Fruit fly (Drosophila melanogaster) whole organism, prepupa: Measurements from ENCODE around the gene Scgalpha.

Source experiments
- CG10631 ChIP-seq: fragments of 200-800 bp; sonication (Bioruptor generic); optimal IDR thresholded peaks from 2 replicates; lab custom pipeline; 2016; ENCODE audit warnings: missing biosample characterization, missing genetic modification characterization
- CG6792 ChIP-seq: fragments of 200-800 bp; sonication (Bioruptor generic); optimal IDR thresholded peaks from 3 replicates; lab custom pipeline; 2016; ENCODE audit warnings: missing biosample characterization, missing genetic modification characterization
- CG6808 ChIP-seq: fragments of 200-800 bp; sonication (Bioruptor generic); optimal IDR thresholded peaks from 3 replicates; lab custom pipeline; 2017; ENCODE audit warnings: missing biosample characterization, missing genetic modification characterization, mild to moderate bottlenecking, moderate library complexity, missing genetic modification reagents
- Eip75B ChIP-seq: fragments of 200-800 bp; sonication (Bioruptor generic); optimal IDR thresholded peaks from 3 replicates; lab custom pipeline; 2016; ENCODE audit warnings: missing biosample characterization, missing genetic modification characterization
- Eip78C ChIP-seq: fragments of 200-800 bp; sonication (Bioruptor generic); peaks from one replicate; lab custom pipeline; 2016; ENCODE audit warnings: missing biosample characterization, missing genetic modification characterization
- Ets21C ChIP-seq: fragments of 200-800 bp; sonication (Bioruptor generic); optimal IDR thresholded peaks from 3 replicates; lab custom pipeline; 2016; ENCODE audit warnings: missing biosample characterization, missing genetic modification characterization
- Ets96B ChIP-seq: fragments of 200-800 bp; optimal IDR thresholded peaks from 2 replicates; lab custom pipeline; 2019; ENCODE audit warnings: missing biosample characterization, mild to moderate bottlenecking, missing genetic modification characterization, moderate library complexity
- Hr39 ChIP-seq: fragments of 200-800 bp; sonication (Bioruptor generic); optimal IDR thresholded peaks from 2 replicates; lab custom pipeline; 2016; ENCODE audit warnings: missing biosample characterization, missing genetic modification characterization
- Sox102F ChIP-seq: fragments of 200-800 bp; sonication (Bioruptor generic); optimal IDR thresholded peaks from 2 replicates; lab custom pipeline; 2016; ENCODE audit warnings: missing biosample characterization, mild to moderate bottlenecking, missing genetic modification characterization
- cyc ChIP-seq: fragments of 200-800 bp; sonication (Bioruptor generic); optimal IDR thresholded peaks from 3 replicates; lab custom pipeline; 2016; ENCODE audit warnings: missing biosample characterization, missing genetic modification characterization
- eg ChIP-seq: fragments of 200-800 bp; sonication (Bioruptor generic); IDR thresholded peaks from 3 replicates; pipeline ENCODE4 v1.3.6; 2022; ENCODE audit warnings: missing biosample characterization, missing genetic modification characterization
- fkh ChIP-seq: fragments of 200-800 bp; sonication (Bioruptor generic); optimal IDR thresholded peaks from 3 replicates; lab custom pipeline; 2017; ENCODE audit warnings: missing biosample characterization, mild to moderate bottlenecking, missing genetic modification characterization, moderate library complexity
- pdm3 ChIP-seq: fragments of 200-800 bp; sonication (Bioruptor generic); optimal IDR thresholded peaks from 3 replicates; lab custom pipeline; 2016; ENCODE audit warnings: missing biosample characterization, missing genetic modification characterization

DNA sequence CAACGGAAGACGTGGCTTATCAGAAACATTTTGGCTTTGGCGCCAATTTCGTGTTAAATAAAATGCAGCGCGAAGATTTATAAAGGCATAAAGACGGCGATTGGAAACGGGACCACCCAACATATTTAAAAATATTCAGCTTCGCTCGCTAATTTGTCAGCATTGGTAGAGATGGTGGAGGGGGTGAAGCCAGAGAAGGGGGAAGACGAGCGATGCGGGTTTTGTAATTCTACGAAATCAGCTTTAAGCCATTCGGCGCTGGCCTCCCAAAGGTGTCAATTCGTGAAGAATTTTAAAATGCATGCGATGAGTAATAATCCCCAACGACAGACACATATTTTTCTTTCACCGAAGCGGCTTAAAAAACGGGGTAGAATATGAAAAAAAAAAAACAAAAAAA is 9.2 kb upstream of the Scgalpha start:
- TF ChIP-seq eg (GFP tag; lab: Robert Waterston, UW) (no peak), cyc (no peak), CG6792 (GFP tag; lab: Kevin White, UChicago) (no peak), Hr39 (GFP tag; lab: Kevin White, UChicago) (no peak), CG10631 (GFP tag; lab: Kevin White, UChicago) (no peak), pdm3 (GFP tag; lab: Kevin White, UChicago) (no peak), Eip75B (GFP tag; lab: Kevin White, UChicago) (no peak), Ets21C (GFP tag; lab: Kevin White, UChicago) (no peak), Ets96B (tag; lab: Kevin White, UChicago) (no peak), Sox102F (no peak), fkh (GFP tag; lab: Kevin White, UChicago) (no peak), Eip78C (GFP tag; lab: Kevin White, UChicago) (no peak), CG6808 (GFP tag; lab: Kevin White, UChicago) (no peak)
